Fruit fly (Drosophila melanogaster) whole organism, pupa: ENCODE results near the gene Lcch3.

Experiments
- CG10348 ChIP-seq: fragments of 200-800 bp; sonication (Bioruptor generic); IDR thresholded peaks from 2 replicates; pipeline ENCODE4 v1.3.6; 2022; ENCODE audit warnings: missing biosample characterization, missing genetic modification characterization
- CG12605 ChIP-seq: fragments of 200-800 bp; sonication (Bioruptor generic); IDR thresholded peaks from 2 replicates; pipeline ENCODE4 v1.3.6; 2022; ENCODE audit warnings: missing biosample characterization, missing genetic modification characterization
- CG13204 ChIP-seq: fragments of 200-800 bp; sonication (Bioruptor generic); optimal IDR thresholded peaks from 2 replicates; lab custom pipeline; 2018; ENCODE audit warnings: missing biosample characterization, mild to moderate bottlenecking, missing genetic modification characterization, moderate library complexity
- CG14655 ChIP-seq: fragments of 200-800 bp; sonication (Bioruptor generic); optimal IDR thresholded peaks from 3 replicates; lab custom pipeline; 2017; ENCODE audit warnings: mild to moderate bottlenecking, missing biosample characterization, missing genetic modification reagents, missing genetic modification characterization
- CG15710 ChIP-seq: fragments of 200-800 bp; sonication (Bioruptor generic); optimal IDR thresholded peaks from 2 replicates; lab custom pipeline; 2018; ENCODE audit warnings: missing biosample characterization, mild to moderate bottlenecking, missing genetic modification characterization, moderate library complexity
- CG17806 ChIP-seq: fragments of 200-800 bp; sonication (Bioruptor generic); optimal IDR thresholded peaks from 2 replicates; lab custom pipeline; 2018; ENCODE audit warnings: missing biosample characterization, mild to moderate bottlenecking, missing genetic modification characterization, moderate library complexity
- CG32121 ChIP-seq: fragments of 200-800 bp; sonication (Bioruptor generic); IDR thresholded peaks from 2 replicates; pipeline ENCODE4 v1.3.6; 2022; ENCODE audit warnings: missing biosample characterization, missing genetic modification characterization
- CG34367 ChIP-seq: fragments of 200-800 bp; sonication (Bioruptor generic); optimal IDR thresholded peaks from 2 replicates; lab custom pipeline; 2018; ENCODE audit warnings: missing biosample characterization, mild to moderate bottlenecking, missing genetic modification characterization
- CG4496 ChIP-seq: fragments of 200-800 bp; sonication (Bioruptor generic); IDR thresholded peaks from 3 replicates; pipeline ENCODE4 v1.3.6; 2022; ENCODE audit warnings: missing biosample characterization, missing genetic modification characterization
- CG8159 ChIP-seq: fragments of 200-800 bp; sonication (Bioruptor generic); optimal IDR thresholded peaks from 3 replicates; lab custom pipeline; 2018; ENCODE audit warnings: missing biosample characterization, mild to moderate bottlenecking, missing genetic modification characterization, moderate library complexity
- CG8301 ChIP-seq: fragments of 200-800 bp; sonication (Bioruptor generic); optimal IDR thresholded peaks from 2 replicates; lab custom pipeline; 2018; ENCODE audit warnings: missing biosample characterization, mild to moderate bottlenecking, missing genetic modification characterization
- CG9948 ChIP-seq: fragments of 200-800 bp; sonication (Bioruptor generic); optimal IDR thresholded peaks from 2 replicates; lab custom pipeline; 2018; ENCODE audit warnings: missing biosample characterization, mild to moderate bottlenecking, missing genetic modification characterization, moderate library complexity
- D1 ChIP-seq: fragments of 200-800 bp; sonication (Bioruptor generic); optimal IDR thresholded peaks from 2 replicates; lab custom pipeline; 2018; ENCODE audit warnings: missing biosample characterization, mild to moderate bottlenecking, missing genetic modification characterization, moderate library complexity
- EcR ChIP-seq: fragments of 200-800 bp; sonication (Bioruptor generic); optimal IDR thresholded peaks from 3 replicates; lab custom pipeline; 2019; ENCODE audit warnings: missing biosample characterization, missing genetic modification characterization, mild to moderate bottlenecking, moderate library complexity, missing genetic modification reagents
- Ets98B ChIP-seq: fragments of 200-800 bp; sonication (Bioruptor generic); IDR thresholded peaks from 2 replicates; pipeline ENCODE4 v1.3.6; 2022; ENCODE audit warnings: missing biosample characterization, missing genetic modification characterization
- Pif1A ChIP-seq: fragments of 200-800 bp; sonication (Bioruptor generic); optimal IDR thresholded peaks from 3 replicates; lab custom pipeline; 2016; ENCODE audit warnings: missing biosample characterization, missing genetic modification characterization
- Pif1B ChIP-seq: fragments of 200-800 bp; sonication (Bioruptor generic); optimal IDR thresholded peaks from 3 replicates; lab custom pipeline; 2016; ENCODE audit warnings: missing biosample characterization, missing genetic modification characterization
- Snoo ChIP-seq: fragments of 200-800 bp; sonication (Bioruptor generic); optimal IDR thresholded peaks from 3 replicates; lab custom pipeline; 2017; ENCODE audit warnings: missing biosample characterization, mild to moderate bottlenecking, missing genetic modification characterization, inconsistent platforms
- fd96Ca ChIP-seq: fragments of 200-800 bp; sonication (Bioruptor generic); IDR thresholded peaks from 3 replicates; pipeline ENCODE4 v1.3.6; 2022; ENCODE audit warnings: missing biosample characterization, missing genetic modification characterization
- gl ChIP-seq: fragments of 200-800 bp; sonication (Bioruptor generic); optimal IDR thresholded peaks from 2 replicates; lab custom pipeline; 2018; ENCODE audit warnings: missing biosample characterization, mild to moderate bottlenecking, missing genetic modification characterization
- rn ChIP-seq: fragments of 200-800 bp; sonication (Bioruptor generic); IDR thresholded peaks from 2 replicates; pipeline ENCODE4 v1.3.6; 2022; ENCODE audit warnings: missing biosample characterization, missing genetic modification characterization

Lcch3 gene

DNA sequence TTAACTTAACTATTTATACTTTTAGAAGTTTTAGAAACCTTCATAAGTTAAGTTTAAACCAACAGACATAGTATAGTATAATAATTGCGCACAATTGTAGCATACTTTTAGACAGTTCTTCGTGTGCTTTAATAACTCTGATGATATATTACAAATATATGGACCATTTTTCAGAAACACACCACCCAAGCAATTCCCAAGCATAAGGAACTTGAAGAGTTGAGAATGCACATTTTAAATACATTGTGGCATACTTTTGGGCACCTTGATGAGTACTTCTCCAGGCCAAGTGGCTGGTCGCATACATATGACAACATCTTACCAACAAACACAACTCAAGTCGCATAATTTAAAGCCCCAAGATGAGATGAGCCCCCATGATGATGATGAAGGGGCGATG lies 44.7 kb downstream of the Lcch3 start:
- TF ChIP-seq CG12605 (GFP tag; lab: Robert Waterston, UW): no peak
- TF ChIP-seq CG10348 (GFP tag; lab: Robert Waterston, UW): no peak
- no peak for TF ChIP-seq CG15710 (tag; lab: Kevin White, UChicago)
- TF ChIP-seq CG13204: no peak
- TF ChIP-seq EcR (GFP tag; lab: Kevin White, UChicago): no peak
- no peak for TF ChIP-seq CG8159 (tag; lab: Kevin White, UChicago)
- TF ChIP-seq rn (GFP tag; lab: Robert Waterston, UW): no peak
- no peak for TF ChIP-seq fd96Ca (GFP tag; lab: Robert Waterston, UW)
- TF ChIP-seq Pif1A (GFP tag; lab: Kevin White, UChicago): no peak
- TF ChIP-seq CG32121 (GFP tag; lab: Robert Waterston, UW): no peak
- no peak for TF ChIP-seq CG14655 (GFP tag; lab: Kevin White, UChicago)
- TF ChIP-seq CG17806 (tag; lab: Kevin White, UChicago): no peak
- TF ChIP-seq gl (tag; lab: Kevin White, UChicago): no peak
- no peak for TF ChIP-seq CG4496 (GFP tag; lab: Robert Waterston, UW)
- no peak for TF ChIP-seq D1 (tag; lab: Kevin White, UChicago)
- TF ChIP-seq Snoo (tag; lab: Kevin White, UChicago): no peak
- no peak for TF ChIP-seq CG8301 (tag; lab: Kevin White, UChicago)
- TF ChIP-seq Pif1B: no peak
- TF ChIP-seq Ets98B (GFP tag; lab: Robert Waterston, UW): no peak
- no peak for TF ChIP-seq CG9948
- TF ChIP-seq, all 21 proteins: peak for 0

DNA sequence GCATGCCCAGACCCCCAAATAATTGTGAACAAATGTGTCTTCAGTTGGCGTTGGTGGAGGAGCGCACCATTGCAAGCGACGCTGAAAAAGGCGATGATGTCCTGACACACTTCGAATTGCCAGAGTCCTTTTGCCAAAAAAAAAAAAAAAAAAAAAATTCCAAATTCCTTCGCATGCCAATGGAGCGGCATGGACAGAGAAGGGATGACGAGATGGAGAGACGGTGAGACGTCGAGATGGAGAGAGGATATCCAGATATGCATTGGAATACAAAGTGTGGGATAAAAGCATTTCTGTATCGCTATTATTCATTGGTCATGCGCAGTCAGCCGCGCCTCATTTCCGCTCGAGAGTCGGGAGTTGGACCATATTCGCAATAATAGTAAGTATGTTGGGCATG lies 46.7 kb downstream of the Lcch3 start:
- TF ChIP-seq CG4496 (GFP tag; lab: Robert Waterston, UW) (no peak), Snoo (tag; lab: Kevin White, UChicago) (no peak), Ets98B (GFP tag; lab: Robert Waterston, UW) (no peak), CG13204 (no peak)

DNA sequence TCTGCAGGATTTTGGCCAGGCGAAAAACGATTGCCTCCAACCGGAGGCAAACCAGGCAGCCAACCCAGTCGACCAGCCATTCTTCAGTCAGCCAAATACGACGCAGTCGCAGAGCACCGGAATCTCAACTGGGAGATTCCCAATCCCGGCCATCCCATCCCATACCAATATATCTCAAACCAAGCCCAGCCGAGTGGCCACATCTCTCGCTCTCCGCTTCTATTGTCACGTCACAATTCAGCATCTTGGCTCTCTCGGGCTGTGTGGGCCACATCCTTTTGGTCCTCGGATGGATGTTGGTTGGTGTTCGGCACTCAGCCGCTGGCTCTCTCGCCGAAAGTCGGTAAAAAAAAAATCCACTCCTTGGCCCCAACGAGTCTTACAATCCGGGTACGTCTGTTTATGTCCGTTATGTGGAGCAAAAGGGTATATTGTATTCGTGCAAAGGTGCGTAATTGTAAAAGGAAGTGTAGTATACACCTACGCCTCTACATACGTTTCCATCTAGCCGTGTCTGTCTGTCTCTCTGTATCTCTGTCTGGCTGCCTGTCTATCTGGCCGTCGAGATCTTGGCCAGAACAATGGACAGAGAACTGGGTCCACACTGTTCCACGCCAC lies 48.4 kb downstream of the Lcch3 start, which contains the start of gene mmd:
TSS of gene mmd (minus strand) at position 3 of the 618 bp plus-strand sequence.
- no peak for TF ChIP-seq Pif1A (GFP tag; lab: Kevin White, UChicago)
- no peak for TF ChIP-seq Ets98B (GFP tag; lab: Robert Waterston, UW)
- no peak for TF ChIP-seq rn (GFP tag; lab: Robert Waterston, UW)
- no peak for TF ChIP-seq CG8159 (tag; lab: Kevin White, UChicago)
- TF ChIP-seq Snoo (tag; lab: Kevin White, UChicago): no peak
- no peak for TF ChIP-seq CG34367 (tag; lab: Kevin White, UChicago)
- no peak for TF ChIP-seq CG9948
- TF ChIP-seq D1 (tag; lab: Kevin White, UChicago): no peak
- no peak for TF ChIP-seq fd96Ca (GFP tag; lab: Robert Waterston, UW)
- TF ChIP-seq CG4496 (GFP tag; lab: Robert Waterston, UW): no peak
- TF ChIP-seq CG13204: no peak

DNA sequence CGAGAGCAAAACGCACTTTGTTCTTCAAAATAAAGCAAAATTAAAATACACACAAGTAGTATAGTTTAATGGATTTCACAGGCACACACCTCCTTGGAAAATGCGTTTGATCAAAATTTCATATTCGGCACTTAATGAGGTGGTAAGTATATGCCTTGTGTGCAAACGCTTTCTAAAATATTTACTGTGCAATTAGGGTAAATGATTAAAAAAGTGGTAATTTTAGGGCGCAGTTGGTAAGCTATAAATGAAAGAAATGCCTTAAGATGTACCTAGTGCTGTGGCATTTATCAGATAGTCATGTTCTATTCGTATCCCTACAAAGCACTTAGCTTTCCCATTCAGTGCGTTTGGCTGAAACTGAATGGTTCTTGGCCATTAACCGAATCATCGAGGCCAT lies 49.2 kb downstream of the Lcch3 start, which contains the start of gene Or13a:
TSS of gene Or13a (plus strand) at position 301 of the 400 bp plus-strand sequence.
- TF ChIP-seq rn (GFP tag; lab: Robert Waterston, UW): no peak
- no peak for TF ChIP-seq Pif1A (GFP tag; lab: Kevin White, UChicago)
- TF ChIP-seq CG17806 (tag; lab: Kevin White, UChicago): no peak
- no peak for TF ChIP-seq CG8301 (tag; lab: Kevin White, UChicago)
- TF ChIP-seq, all 21 proteins: peak for 0

DNA sequence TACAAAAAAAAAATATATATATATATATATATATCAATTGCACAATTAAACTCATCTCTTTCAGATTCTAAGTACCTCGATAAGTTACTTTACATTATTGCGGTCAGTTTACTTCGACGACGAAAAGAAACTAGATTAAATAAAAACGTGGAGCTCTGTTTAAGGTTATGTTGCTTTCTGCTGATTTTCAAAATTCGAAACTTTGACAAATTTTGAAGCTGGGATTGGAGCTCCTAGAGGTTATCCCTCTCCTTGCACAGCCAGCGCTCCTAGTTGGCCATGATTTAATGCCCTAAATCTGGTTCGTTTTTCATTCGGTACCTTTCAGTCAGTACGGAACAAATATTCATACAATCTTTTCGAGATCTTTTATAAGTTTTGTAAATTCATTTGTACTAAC lies 51.7 kb downstream of the Lcch3 start, which contains the start of gene CG42766:
TSS of gene CG42766 (plus strand) at position 301 of the 400 bp plus-strand sequence.
- TF ChIP-seq Pif1A (GFP tag; lab: Kevin White, UChicago) (no peak), Ets98B (GFP tag; lab: Robert Waterston, UW) (no peak), CG8301 (tag; lab: Kevin White, UChicago) (no peak), CG10348 (GFP tag; lab: Robert Waterston, UW) (no peak), CG15710 (tag; lab: Kevin White, UChicago) (no peak), fd96Ca (GFP tag; lab: Robert Waterston, UW) (no peak), D1 (tag; lab: Kevin White, UChicago) (no peak), CG32121 (GFP tag; lab: Robert Waterston, UW) (no peak), CG9948 (no peak)
